Fruit fly (Drosophila melanogaster): ENCODE results near the gene Fim.

The Fim gene

DNA sequence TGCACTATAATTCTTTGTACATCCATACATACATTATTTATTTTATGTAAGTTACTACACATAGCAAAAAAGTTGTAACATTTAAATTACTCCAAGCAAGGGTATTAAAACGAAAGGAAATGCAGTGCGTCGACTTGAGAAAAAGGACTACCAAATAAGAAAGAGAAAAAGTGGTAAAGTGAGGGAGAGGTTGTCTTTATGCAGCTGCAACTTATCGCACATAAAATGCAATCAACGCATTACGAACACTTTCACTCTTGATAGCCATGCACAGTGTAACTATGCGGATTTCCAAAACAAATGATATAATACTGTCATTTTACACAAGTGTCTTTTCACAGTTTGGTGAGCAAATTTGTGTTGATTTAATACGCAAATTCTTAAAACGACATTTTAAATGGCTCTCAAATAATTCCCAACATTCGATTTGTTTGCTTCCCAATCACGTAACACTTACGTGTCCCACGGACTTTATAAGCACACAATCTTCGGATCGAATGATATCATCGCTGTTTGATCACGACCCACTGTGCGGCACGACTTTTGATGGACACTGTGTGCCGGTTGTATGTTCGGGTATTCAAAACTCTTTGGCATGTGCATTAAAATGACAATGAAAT is 4.5 kb downstream of the Fim start (continued):
- peak; percentile 81 for TF ChIP-seq achi (GFP tag; optimal IDR thresholded peaks at IDR 0.05)
- peak; percentile 79 for TF ChIP-seq eg (GFP tag; IDR thresholded peaks at IDR 0.05)
- TF ChIP-seq spab (GFP tag; optimal IDR thresholded peaks at IDR 0.05): peak; percentile 44
- peak; percentile 29 for TF ChIP-seq fd59A (GFP tag; optimal IDR thresholded peaks at IDR 0.05)
- peak; percentile 35 for TF ChIP-seq CG16779 (tag; optimal IDR thresholded peaks at IDR 0.05)
- peak; percentile 80 for TF ChIP-seq CG4318 (GFP tag; optimal IDR thresholded peaks at IDR 0.05)
- TF ChIP-seq CG11762 (GFP tag; optimal IDR thresholded peaks at IDR 0.05; ENCODE audit: insufficient read depth): peak; percentile 77
- peak; percentile 89 for TF ChIP-seq Sox14 (GFP tag; optimal IDR thresholded peaks at IDR 0.05)
- peak; percentile 40 for TF ChIP-seq dsx (GFP tag; optimal IDR thresholded peaks at IDR 0.05; ENCODE audit: poor library complexity, severe bottlenecking)
- TF ChIP-seq OdsH (GFP tag; optimal IDR thresholded peaks at IDR 0.05): peak; percentile 87
- peak; percentile 69 for TF ChIP-seq CG6854 (GFP tag; optimal IDR thresholded peaks at IDR 0.05)
- peak; percentile 49 for TF ChIP-seq Eip93F (GFP tag; optimal IDR thresholded peaks at IDR 0.05)
- peak; percentile 89 for TF ChIP-seq Sox102F (GFP tag; optimal IDR thresholded peaks at IDR 0.05)
- TF ChIP-seq ss (GFP tag; optimal IDR thresholded peaks at IDR 0.05): peak; percentile 8 to 46
- peak; percentile 84 for TF ChIP-seq CG11902 (GFP tag; optimal IDR thresholded peaks at IDR 0.05)
- peak; percentile 84 for TF ChIP-seq CG6792 (GFP tag; optimal IDR thresholded peaks at IDR 0.05)
- TF ChIP-seq esn (GFP tag; optimal IDR thresholded peaks at IDR 0.05): peak; percentile 94
- TF ChIP-seq CG3032 (tag; optimal IDR thresholded peaks at IDR 0.05): peak; percentile 57
- peak; percentile 75 for TF ChIP-seq CG3919 (GFP tag; optimal IDR thresholded peaks at IDR 0.05)
- peak; percentile 89 for TF ChIP-seq Ets21C (GFP tag; optimal IDR thresholded peaks at IDR 0.05)
- TF ChIP-seq CG6276 (GFP tag; optimal IDR thresholded peaks at IDR 0.05): peak; percentile 79
- peak; percentile 82 for TF ChIP-seq CG8632 (GFP tag; optimal IDR thresholded peaks at IDR 0.05)
- peak; percentile 63 for TF ChIP-seq CG10669 (GFP tag; optimal IDR thresholded peaks at IDR 0.05)
- TF ChIP-seq CG8319 (GFP tag; optimal IDR thresholded peaks at IDR 0.05): peak; percentile 84
- TF ChIP-seq CG31627 (GFP tag; optimal IDR thresholded peaks at IDR 0.05): peak; percentile 92
- TF ChIP-seq Lpt (GFP tag; optimal IDR thresholded peaks at IDR 0.05): peak; percentile 70
- peak; percentile 90 for TF ChIP-seq CG15336 (GFP tag; IDR thresholded peaks at IDR 0.05)
- peak; percentile 50 for TF ChIP-seq CG1621 (tag; optimal IDR thresholded peaks at IDR 0.05)
- TF ChIP-seq topi (GFP tag; optimal IDR thresholded peaks at IDR 0.05): peak; percentile 92
- peak; percentile 87 for TF ChIP-seq CG7368 (GFP tag; optimal IDR thresholded peaks at IDR 0.05)
- peak; percentile 59 for TF ChIP-seq fd85E (GFP tag; optimal IDR thresholded peaks at IDR 0.05)
- TF ChIP-seq Blimp-1 (GFP tag; optimal IDR thresholded peaks at IDR 0.05): peak; percentile 94

DNA sequence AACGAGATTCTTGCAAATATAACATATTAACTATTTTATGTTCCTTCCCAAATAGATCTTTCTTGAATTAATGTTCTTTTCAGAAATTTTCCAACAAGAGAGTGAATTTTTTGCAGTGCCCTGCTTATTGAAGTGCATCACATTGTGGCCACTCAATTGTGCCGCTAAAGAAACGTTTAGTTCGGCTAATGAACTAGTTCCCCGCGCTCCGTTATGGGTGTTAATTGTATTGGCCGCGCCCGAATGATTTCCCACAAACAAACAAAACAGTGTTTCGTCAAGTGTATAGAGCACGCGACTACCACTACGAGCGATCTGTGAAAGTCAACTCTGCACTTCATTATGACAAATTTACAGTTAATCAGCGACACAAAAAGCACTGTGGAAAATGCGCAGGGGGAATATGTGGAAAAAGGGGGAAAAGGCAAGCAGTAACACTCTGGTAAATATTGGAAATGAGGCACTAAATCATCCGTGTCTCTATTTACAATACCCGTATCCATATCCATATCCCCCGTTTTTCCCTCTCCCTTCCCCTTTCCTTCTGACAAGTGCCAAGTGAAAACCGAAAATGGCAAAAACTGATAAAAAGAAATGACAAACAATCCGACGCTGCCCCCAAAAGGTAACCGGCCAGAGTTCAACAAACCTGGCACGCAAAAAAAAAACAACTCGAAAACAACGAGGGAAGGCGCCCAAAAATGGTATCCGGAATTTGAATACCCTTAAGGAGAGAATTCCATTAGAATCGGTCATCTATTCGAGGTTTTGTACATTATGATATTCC is 5.3 kb downstream of the Fim start:
- TF ChIP-seq CG32006 (GFP tag; optimal IDR thresholded peaks at IDR 0.05) (peak; percentile 5), CG4318 (GFP tag; optimal IDR thresholded peaks at IDR 0.05) (no peak), CG7368 (GFP tag; optimal IDR thresholded peaks at IDR 0.05) (no peak), svp (GFP tag) (peak; percentile 49), CG8319 (GFP tag; optimal IDR thresholded peaks at IDR 0.05) (no peak), Blimp-1 (GFP tag; optimal IDR thresholded peaks at IDR 0.05) (no peak), Gug (GFP tag; IDR thresholded peaks at IDR 0.05) (no peak), Sox14 (GFP tag; optimal IDR thresholded peaks at IDR 0.05) (no peak), Eip93F (GFP tag; optimal IDR thresholded peaks at IDR 0.05) (no peak), topi (GFP tag; optimal IDR thresholded peaks at IDR 0.05) (no peak), esn (GFP tag; optimal IDR thresholded peaks at IDR 0.05) (no peak), CG10669 (GFP tag; optimal IDR thresholded peaks at IDR 0.05) (no peak), Ets21C (GFP tag; optimal IDR thresholded peaks at IDR 0.05) (no peak), CG10631 (GFP tag; optimal IDR thresholded peaks at IDR 0.05) (no peak), Lpt (GFP tag; optimal IDR thresholded peaks at IDR 0.05) (no peak), CG31627 (GFP tag; optimal IDR thresholded peaks at IDR 0.05) (no peak), ss (GFP tag; optimal IDR thresholded peaks at IDR 0.05) (peak in 1 of 2 experiments; percentile 4), CG16779 (tag; optimal IDR thresholded peaks at IDR 0.05) (no peak), dac (GFP tag; optimal IDR thresholded peaks at IDR 0.05) (no peak), Hr4 (GFP tag; optimal IDR thresholded peaks at IDR 0.05) (peak; percentile 5), Eip78C (GFP tag) (peak; percentile 28), CG3919 (GFP tag; optimal IDR thresholded peaks at IDR 0.05) (no peak), fkh (GFP tag; optimal IDR thresholded peaks at IDR 0.05) (peak; percentile 58), net (GFP tag; optimal IDR thresholded peaks at IDR 0.05) (no peak), CG6276 (GFP tag; optimal IDR thresholded peaks at IDR 0.05) (no peak), cyc (GFP tag; optimal IDR thresholded peaks at IDR 0.05) (no peak), CG6808 (GFP tag; optimal IDR thresholded peaks at IDR 0.05) (no peak)

Data from whole organism, prepupa.